Worm (Caenorhabditis elegans) whole organism, L4 larva: ENCODE measurements around the gene act-2.

Experiments
- D1046.2 ChIP-seq: fragments of 200-800 bp; sonication (Bioruptor generic); IDR thresholded peaks from 2 replicates; pipeline ENCODE4 v1.3.6; 2022; ENCODE audit warnings: missing genetic modification characterization, missing compliant biosample characterization
- F26F4.8 ChIP-seq: fragments of 200-800 bp; sonication (Bioruptor generic); conservative IDR thresholded peaks from 2 replicates; pipeline ENCODE4 v1.3.6; 2022; ENCODE audit warnings: missing genetic modification characterization, missing compliant biosample characterization
- F37D6.2 ChIP-seq: sonication (generic microtip); optimal IDR thresholded peaks from 2 replicates; lab custom pipeline; 2016; ENCODE audit warnings: mild to moderate bottlenecking, missing genetic modification characterization, missing compliant biosample characterization
- F44E2.7 ChIP-seq: fragments of 200-800 bp; sonication (Bioruptor generic); IDR thresholded peaks from 2 replicates; pipeline ENCODE4 v2.1.2; 2022; ENCODE audit warnings: missing genetic modification characterization, missing compliant biosample characterization
- F49E8.2 ChIP-seq: sonication (generic microtip); optimal IDR thresholded peaks from 2 replicates; lab custom pipeline; 2016; ENCODE audit warnings: missing compliant biosample characterization, mild to moderate bottlenecking, missing genetic modification characterization, borderline replicate concordance
- R02D3.7 ChIP-seq: fragments of 150-350 bp; sonication (generic microtip); optimal IDR thresholded peaks from 3 replicates; lab custom pipeline; 2014; ENCODE audit warnings: missing biosample characterization, missing genetic modification characterization
- T20F7.1 ChIP-seq: fragments of 200-800 bp; sonication (Bioruptor generic); optimal IDR thresholded peaks from 2 replicates; lab custom pipeline; 2018; ENCODE audit warnings: mild to moderate bottlenecking, missing genetic modification characterization, missing compliant biosample characterization
- T26A8.4 ChIP-seq: fragments of 200-800 bp; sonication (Bioruptor generic); IDR thresholded peaks from 2 replicates; pipeline ENCODE4 v1.3.6; 2022; ENCODE audit warnings: missing genetic modification characterization, missing compliant biosample characterization
- Y105C5A.15 ChIP-seq: fragments of 200-800 bp; sonication (Bioruptor generic); IDR thresholded peaks from 2 replicates; pipeline ENCODE4 v1.3.6; 2022; ENCODE audit warnings: missing genetic modification characterization, missing compliant biosample characterization
- Y48G9A.11 ChIP-seq: fragments of 200-800 bp; sonication (Bioruptor generic); IDR thresholded peaks from 2 replicates; pipeline ENCODE4 v1.3.6; 2022; ENCODE audit warnings: missing genetic modification reagents, missing genetic modification characterization, missing compliant biosample characterization
- ZK337.2 ChIP-seq: fragments of 200-800 bp; sonication (Bioruptor generic); IDR thresholded peaks from 2 replicates; pipeline ENCODE4 v1.3.6; 2022; ENCODE audit warnings: missing genetic modification reagents, missing genetic modification characterization, missing compliant biosample characterization
- aha-1 ChIP-seq: fragments of 150-350 bp; peaks from one replicate; lab custom pipeline; 2014; ENCODE audit warnings: missing biosample characterization, missing genetic modification characterization
- arid-1 ChIP-seq: fragments of 200-800 bp; sonication (Bioruptor generic); conservative IDR thresholded peaks from 2 replicates; pipeline ENCODE4 v1.3.6; 2022; ENCODE audit warnings: missing genetic modification reagents, missing genetic modification characterization, missing compliant biosample characterization
- ceh-20 ChIP-seq: fragments of 200-800 bp; sonication (Bioruptor generic); IDR thresholded peaks from 2 replicates; pipeline ENCODE4 v1.3.6; 2022; ENCODE audit warnings: missing genetic modification reagents, missing genetic modification characterization, missing compliant biosample characterization
- ceh-28 ChIP-seq: fragments of 150-350 bp; optimal IDR thresholded peaks from 2 replicates; lab custom pipeline; 2014; ENCODE audit warnings: missing biosample characterization, missing genetic modification reagents, missing genetic modification characterization
- ceh-44 ChIP-seq: fragments of 200-800 bp; sonication (Bioruptor generic); IDR thresholded peaks from 2 replicates; pipeline ENCODE4 v1.3.6; 2022; ENCODE audit warnings: missing genetic modification reagents, missing genetic modification characterization, missing compliant biosample characterization
- ceh-62 ChIP-seq: sonication (generic microtip); optimal IDR thresholded peaks from 2 replicates; lab custom pipeline; 2017; ENCODE audit warnings: missing biosample characterization, missing genetic modification characterization
- ceh-82 ChIP-seq: sonication (generic microtip); optimal IDR thresholded peaks from 2 replicates; lab custom pipeline; 2017; ENCODE audit warnings: missing biosample characterization, missing genetic modification characterization
- ces-1 ChIP-seq: fragments of 150-350 bp; sonication (generic microtip); optimal IDR thresholded peaks from 4 replicates; lab custom pipeline; 2014; ENCODE audit warnings: missing biosample characterization, missing genetic modification reagents, missing genetic modification characterization
- daf-16 ChIP-seq, 3 experiments: sonication (generic microtip); optimal IDR thresholded peaks; 2 replicates each; lab custom pipeline; 2016 to 2017; ENCODE audit warnings: missing genetic modification characterization in 3 of 3, missing genetic modification reagents in 3 of 3, mild to moderate bottlenecking in 2 of 3, missing compliant biosample characterization in 2 of 3, missing biosample characterization in 1 of 3, moderate library complexity in 1 of 3
- daf-8 ChIP-seq: fragments of 200-800 bp; sonication (Bioruptor generic); IDR thresholded peaks from 2 replicates; pipeline ENCODE4 v1.3.6; 2022; ENCODE audit warnings: missing genetic modification characterization, missing compliant biosample characterization
- dmd-8 ChIP-seq: fragments of 200-800 bp; sonication (Bioruptor generic); IDR thresholded peaks from 2 replicates; pipeline ENCODE4 v1.3.6; 2022; ENCODE audit warnings: missing genetic modification characterization, missing compliant biosample characterization
- dmd-9 ChIP-seq: fragments of 200-800 bp; sonication (Bioruptor generic); IDR thresholded peaks from 2 replicates; pipeline ENCODE4 v1.3.6; 2022; ENCODE audit warnings: missing genetic modification reagents, missing genetic modification characterization, missing compliant biosample characterization
- dve-1 ChIP-seq: sonication (generic microtip); optimal IDR thresholded peaks from 2 replicates; lab custom pipeline; 2017; ENCODE audit warnings: antibody characterized with exemption, mild to moderate bottlenecking, missing genetic modification characterization, missing compliant biosample characterization; ENCODE audit not compliant: insufficient read depth
- egl-27 ChIP-seq: sonication (generic microtip); optimal IDR thresholded peaks from 3 replicates; lab custom pipeline; 2017; ENCODE audit warnings: missing biosample characterization, missing genetic modification reagents, missing genetic modification characterization
- egl-43 ChIP-seq: fragments of 200-800 bp; sonication (Bioruptor generic); IDR thresholded peaks from 2 replicates; pipeline ENCODE4 v1.3.6; 2022; ENCODE audit warnings: missing genetic modification reagents, missing genetic modification characterization, missing compliant biosample characterization
- fkh-10 ChIP-seq: fragments of 150-350 bp; optimal IDR thresholded peaks from 2 replicates; lab custom pipeline; 2014; ENCODE audit warnings: missing biosample characterization, missing genetic modification reagents, missing genetic modification characterization
- fos-1 ChIP-seq: fragments of 150-350 bp; optimal IDR thresholded peaks from 2 replicates; lab custom pipeline; 2014; ENCODE audit warnings: missing biosample characterization, missing genetic modification characterization
- gei-8 ChIP-seq: fragments of 200-800 bp; sonication (Bioruptor generic); optimal IDR thresholded peaks from 2 replicates; lab custom pipeline; 2018; ENCODE audit warnings: mild to moderate bottlenecking, missing genetic modification characterization, missing compliant biosample characterization
- hlh-30 ChIP-seq: sonication (generic microtip); optimal IDR thresholded peaks from 2 replicates; lab custom pipeline; 2017; ENCODE audit warnings: antibody characterized with exemption, mild to moderate bottlenecking, missing genetic modification characterization, missing compliant biosample characterization; ENCODE audit not compliant: insufficient read depth
- hmg-1.1 ChIP-seq: fragments of 200-800 bp; sonication (Bioruptor generic); IDR thresholded peaks from 2 replicates; pipeline ENCODE4 v1.3.6; 2022; ENCODE audit warnings: missing genetic modification reagents, missing genetic modification characterization, missing compliant biosample characterization
- lin-38 ChIP-seq: fragments of 200-800 bp; sonication (Bioruptor generic); IDR thresholded peaks from 2 replicates; pipeline ENCODE4 v1.3.6; 2022; ENCODE audit warnings: missing genetic modification reagents, missing genetic modification characterization, missing compliant biosample characterization
- lin-39 ChIP-seq: fragments of 150-350 bp; optimal IDR thresholded peaks from 2 replicates; lab custom pipeline; 2014; ENCODE audit warnings: missing biosample characterization, missing genetic modification reagents, missing genetic modification characterization
- mdl-1 ChIP-seq, 2 experiments: fragments of 150-350 bp in 1 of 2; sonication (generic microtip) in 1 of 2; optimal IDR thresholded peaks; 2 replicates each; lab custom pipeline; 2014 to 2017; ENCODE audit warnings: missing biosample characterization in 2 of 2, missing genetic modification characterization in 2 of 2
- mxl-3 ChIP-seq: fragments of 200-800 bp; sonication (Bioruptor generic); optimal IDR thresholded peaks from 2 replicates; lab custom pipeline; 2018; ENCODE audit warnings: mild to moderate bottlenecking, missing genetic modification characterization, missing compliant biosample characterization
- nhr-10 ChIP-seq: fragments of 150-350 bp; optimal IDR thresholded peaks from 2 replicates; lab custom pipeline; 2014; ENCODE audit warnings: missing biosample characterization, missing genetic modification characterization
- nhr-102 ChIP-seq: sonication (generic microtip); optimal IDR thresholded peaks from 2 replicates; lab custom pipeline; 2016; ENCODE audit warnings: mild to moderate bottlenecking, missing genetic modification characterization, moderate library complexity, missing compliant biosample characterization
- nhr-111 ChIP-seq: fragments of 200-800 bp; sonication (Bioruptor generic); optimal IDR thresholded peaks from 2 replicates; lab custom pipeline; 2018; ENCODE audit warnings: mild to moderate bottlenecking, missing genetic modification characterization, missing compliant biosample characterization
- nhr-237 ChIP-seq: sonication (generic microtip); optimal IDR thresholded peaks from 2 replicates; lab custom pipeline; 2017; ENCODE audit warnings: missing biosample characterization, missing genetic modification characterization
- nhr-41 ChIP-seq: fragments of 200-800 bp; sonication (Bioruptor generic); IDR thresholded peaks from 2 replicates; pipeline ENCODE4 v1.3.6; 2022; ENCODE audit warnings: missing genetic modification reagents, missing genetic modification characterization, missing compliant biosample characterization
- nhr-42 ChIP-seq: fragments of 200-800 bp; sonication (Bioruptor generic); IDR thresholded peaks from 2 replicates; pipeline ENCODE4 v1.3.6; 2022; ENCODE audit warnings: missing genetic modification characterization, missing compliant biosample characterization
- pha-4 ChIP-seq, 2 experiments: fragments of 150-350 bp in 1 of 2; fragments of 200-800 bp in 1 of 2; sonication (Bioruptor generic) in 1 of 2; IDR thresholded peaks in 1 of 2; optimal IDR thresholded peaks in 1 of 2; 2 replicates each; pipeline versions ENCODE4 v1.3.6 to Lab custom; 2014 to 2022; ENCODE audit warnings: missing genetic modification characterization in 2 of 2, missing genetic modification reagents in 2 of 2, missing biosample characterization in 1 of 2, missing compliant biosample characterization in 1 of 2
- php-3 ChIP-seq: fragments of 200-800 bp; sonication (Bioruptor generic); IDR thresholded peaks from 2 replicates; pipeline ENCODE4 v1.3.6; 2022; ENCODE audit warnings: missing genetic modification reagents, missing genetic modification characterization, missing compliant biosample characterization
- sdz-12 ChIP-seq: fragments of 200-800 bp; sonication (Bioruptor generic); optimal IDR thresholded peaks from 2 replicates; lab custom pipeline; 2018; ENCODE audit warnings: mild to moderate bottlenecking, missing genetic modification characterization, missing compliant biosample characterization
- skn-1 ChIP-seq: fragments of 150-350 bp; optimal IDR thresholded peaks from 2 replicates; lab custom pipeline; 2014; ENCODE audit warnings: missing biosample characterization, missing genetic modification characterization
- snpc-4 ChIP-seq: fragments of 150-350 bp; optimal IDR thresholded peaks from 2 replicates; lab custom pipeline; 2014; ENCODE audit warnings: missing biosample characterization, missing genetic modification characterization
- unc-62 ChIP-seq, 3 experiments: fragments of 150-350 bp in 1 of 3; sonication (generic microtip); optimal IDR thresholded peaks in 2 of 3; peaks in 1 of 3; 1 replicate in 1 of 3; 2 replicates in 2 of 3; lab custom pipeline; 2014 to 2017; ENCODE audit warnings: missing biosample characterization in 3 of 3, missing genetic modification characterization in 3 of 3, missing genetic modification reagents in 3 of 3, missing genotype in 1 of 3
- zip-11 ChIP-seq: fragments of 200-800 bp; sonication (Bioruptor generic); IDR thresholded peaks from 2 replicates; pipeline ENCODE4 v1.3.6; 2022; ENCODE audit warnings: missing genetic modification characterization, missing compliant biosample characterization
- zip-2 ChIP-seq: fragments of 150-350 bp; optimal IDR thresholded peaks from 2 replicates; lab custom pipeline; 2014; ENCODE audit warnings: missing biosample characterization, missing genetic modification characterization
- ztf-7 ChIP-seq: fragments of 150-350 bp; optimal IDR thresholded peaks from 2 replicates; lab custom pipeline; 2014; ENCODE audit warnings: missing biosample characterization, missing genetic modification characterization

act-2 gene

DNA sequence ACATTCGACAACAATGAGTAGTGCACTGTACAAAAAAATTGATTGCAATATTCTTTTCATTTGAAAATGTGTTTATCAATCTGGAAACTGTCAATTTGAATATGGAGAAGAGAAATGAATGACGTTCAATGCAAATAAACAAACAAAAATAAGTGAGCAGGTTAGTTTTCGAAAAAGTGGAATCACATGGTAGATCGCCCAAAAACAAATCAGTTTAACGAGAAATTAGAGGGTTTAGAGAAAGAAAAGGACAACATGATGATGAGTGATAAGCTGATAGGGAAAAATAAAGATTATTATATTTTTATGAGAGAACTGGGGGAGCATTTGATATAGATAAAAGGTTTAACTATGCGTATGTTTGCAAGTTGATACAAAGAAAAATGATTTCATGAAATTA lies 8.7 kb downstream of the act-2 start, which contains the start of gene T04C12.8 (continued):
- TF ChIP-seq T20F7.1 (peak; percentile 58), D1046.2 (GFP tag; lab: Robert Waterston, UW) (no peak), ceh-28 (tag; lab: Kevin White, UChicago) (no peak), gei-8 (GFP tag; lab: Kevin White, UChicago) (no peak), ceh-82 (tag; lab: Kevin White, UChicago) (no peak), mdl-1 (tag; optimal IDR thresholded peaks at IDR 0.05; lab: Kevin White, UChicago) (peak in 1 of 2 experiments; percentile 77), daf-8 (GFP tag; lab: Robert Waterston, UW) (no peak), Y105C5A.15 (GFP tag; lab: Robert Waterston, UW) (no peak), fkh-10 (GFP tag; lab: Kevin White, UChicago) (no peak), php-3 (GFP tag; lab: Robert Waterston, UW) (peak; percentile 94), nhr-42 (GFP tag; lab: Robert Waterston, UW) (0 out of 2 replicates have a peak, but pooled peaks have one; percentile 5), F44E2.7 (GFP tag; lab: Robert Waterston, UW) (no peak), lin-38 (no peak), nhr-41 (GFP tag; lab: Robert Waterston, UW) (no peak), hmg-1.1 (GFP tag; lab: Robert Waterston, UW) (no peak), ceh-44 (GFP tag; lab: Robert Waterston, UW) (no peak), dmd-8 (GFP tag; lab: Robert Waterston, UW) (no peak), ZK337.2 (GFP tag; lab: Robert Waterston, UW) (no peak), egl-27 (tag; lab: Kevin White, UChicago) (no peak), egl-43 (GFP tag; lab: Robert Waterston, UW) (no peak), arid-1 (GFP tag; lab: Robert Waterston, UW) (no peak), nhr-102 (tag; lab: Kevin White, UChicago) (peak; percentile 82), lin-39 (tag; lab: Kevin White, UChicago) (no peak), pha-4 (GFP tag; IDR thresholded peaks at IDR 0.05; lab: Robert Waterston, UW) (no peak), pha-4 (tag; optimal IDR thresholded peaks at IDR 0.05; lab: Kevin White, UChicago) (peak; percentile 2), snpc-4 (tag; lab: Kevin White, UChicago) (no peak), unc-62 (GFP tag; optimal IDR thresholded peaks at IDR 0.05 in 1 of 2; lab: Kevin White, UChicago) (no peak), unc-62 (tag; optimal IDR thresholded peaks at IDR 0.05; lab: Kevin White, UChicago) (no peak), fos-1 (tag; lab: Kevin White, UChicago) (no peak), F26F4.8 (GFP tag; lab: Robert Waterston, UW) (no peak), nhr-237 (no peak), ceh-20 (GFP tag; lab: Robert Waterston, UW) (0 out of 2 replicates have a peak, but pooled peaks have one; percentile 41), F37D6.2 (tag; lab: Kevin White, UChicago) (no peak), skn-1 (tag; lab: Kevin White, UChicago) (no peak), ces-1 (no peak), dmd-9 (GFP tag; lab: Robert Waterston, UW) (no peak), Y48G9A.11 (GFP tag; lab: Robert Waterston, UW) (no peak), T26A8.4 (peak; percentile 36; the same call in 1 of the 2 replicates), hlh-30 (tag; lab: Kevin White, UChicago) (peak; percentile 69), sdz-12 (GFP tag; lab: Kevin White, UChicago) (no peak), aha-1 (tag; lab: Kevin White, UChicago) (no peak), daf-16 (GFP tag; optimal IDR thresholded peaks at IDR 0.05; lab: Kevin White, UChicago) (peak in 1 of 2 experiments; percentile 86), daf-16 (tag; optimal IDR thresholded peaks at IDR 0.05; lab: Kevin White, UChicago) (peak; percentile 99), nhr-111 (no peak), dve-1 (tag; lab: Kevin White, UChicago) (peak; percentile 96), R02D3.7 (tag; lab: Kevin White, UChicago) (no peak), nhr-10 (tag; lab: Kevin White, UChicago) (no peak), ceh-62 (no peak), mxl-3 (GFP tag; lab: Kevin White, UChicago) (peak; percentile 54), zip-11 (GFP tag; lab: Robert Waterston, UW) (no peak), ztf-7 (tag; lab: Kevin White, UChicago) (no peak), zip-2 (tag; lab: Kevin White, UChicago) (no peak), F49E8.2 (tag; lab: Kevin White, UChicago) (no peak)
